Fruit fly (Drosophila melanogaster): ENCODE data around the gene vls.

The vls gene

DNA sequence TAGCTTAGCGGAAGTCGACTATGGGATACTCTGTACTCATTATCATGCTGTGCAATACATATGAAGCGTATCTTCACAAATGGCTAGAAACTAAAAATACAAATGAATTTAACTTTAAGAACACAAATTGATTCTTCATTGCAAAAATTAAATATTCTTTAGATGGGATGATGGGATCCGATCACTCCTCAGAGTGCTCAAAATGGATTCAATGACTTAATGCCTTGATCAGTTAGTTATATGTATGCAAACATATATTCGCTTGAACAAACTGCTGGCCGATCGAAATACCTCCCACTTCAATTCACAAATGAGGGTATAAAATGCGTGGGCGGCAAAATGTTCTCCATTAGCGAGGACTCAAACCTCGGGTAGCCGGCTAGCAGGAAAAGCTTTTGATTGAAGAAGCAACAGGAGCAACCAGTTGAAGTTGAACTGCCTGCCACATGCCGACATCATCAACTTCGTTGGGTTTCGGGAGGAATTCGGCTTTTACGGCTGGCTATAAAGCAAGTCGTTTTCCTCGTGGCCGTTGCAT, 38.0 kb downstream of the vls start, which contains the start of gene sNPF (continued):
- peak; percentile 55 for TF ChIP-seq bcd (GFP tag; optimal IDR thresholded peaks at IDR 0.05)
- TF ChIP-seq sd (tag; optimal IDR thresholded peaks at IDR 0.05) = no peak
- TF ChIP-seq Kr (GFP tag; optimal IDR thresholded peaks at IDR 0.05) = no peak
- no peak for TF ChIP-seq en (GFP tag; optimal IDR thresholded peaks at IDR 0.05)
- peak; percentile 1 for TF ChIP-seq odd (GFP tag; optimal IDR thresholded peaks at IDR 0.05)
- TF ChIP-seq CG5180 (GFP tag; optimal IDR thresholded peaks at IDR 0.05) = no peak
- TF ChIP-seq CG12391 (tag; optimal IDR thresholded peaks at IDR 0.05) = no peak
- peak; percentile 94 for TF ChIP-seq Deaf1 (tag; optimal IDR thresholded peaks at IDR 0.05)
- TF ChIP-seq Ada2b (GFP tag; IDR thresholded peaks at IDR 0.05) = no peak
- TF ChIP-seq CG42726 (GFP tag; IDR thresholded peaks at IDR 0.05; ENCODE audit: partially characterized antibody) = no peak
- TF ChIP-seq CG17361 (GFP tag; IDR thresholded peaks at IDR 0.05) = no peak
- TF ChIP-seq CG17568 (GFP tag; optimal IDR thresholded peaks at IDR 0.05) = no peak
- TF ChIP-seq CG34422 (GFP tag; IDR thresholded peaks at IDR 0.05) = no peak
- peak; percentile 44 for TF ChIP-seq Atf-2 (GFP tag; optimal IDR thresholded peaks at IDR 0.05)
- no peak for TF ChIP-seq CG18262 (tag; optimal IDR thresholded peaks at IDR 0.05)
- no peak for TF ChIP-seq crp (GFP tag; optimal IDR thresholded peaks at IDR 0.05)
- TF ChIP-seq CG8359 (GFP tag; optimal IDR thresholded peaks at IDR 0.05; ENCODE audit: borderline replicate concordance) = no peak
- no peak for TF ChIP-seq wor (GFP tag; IDR thresholded peaks at IDR 0.05)
- TF ChIP-seq Hey (tag; optimal IDR thresholded peaks at IDR 0.05) = no peak
- TF ChIP-seq Asciz (GFP tag; optimal IDR thresholded peaks at IDR 0.05) = no peak
- TF ChIP-seq Ets97D (GFP tag; optimal IDR thresholded peaks at IDR 0.05) = no peak
- peak; percentile 42; the same call in 1 of the 2 replicates for TF ChIP-seq CG9215 (GFP tag; IDR thresholded peaks at IDR 0.05)
- TF ChIP-seq HLH54F (GFP tag; optimal IDR thresholded peaks at IDR 0.05) = peak; percentile 72
- no peak for TF ChIP-seq CG2678 (tag; optimal IDR thresholded peaks at IDR 0.05)
- no peak for TF ChIP-seq CG10274 (GFP tag; optimal IDR thresholded peaks at IDR 0.05)

dm6 chr2L:20026351-20026849, 39.1 kb downstream of the vls start:
- TF ChIP-seq Ets65A (GFP tag) (peak; percentile 67), row (GFP tag; IDR thresholded peaks at IDR 0.05) (peak; percentile 72), D19B (GFP tag; optimal IDR thresholded peaks at IDR 0.05) (peak; percentile 86), CG14014 (GFP tag; IDR thresholded peaks at IDR 0.05) (no peak), sens (GFP tag) (peak; percentile 44), exex (tag; optimal IDR thresholded peaks at IDR 0.05) (peak; percentile 51), Stat92E (GFP tag; optimal IDR thresholded peaks at IDR 0.05) (no peak)

- TF ChIP-seq CHES-1-like (GFP tag; optimal IDR thresholded peaks at IDR 0.05) (no peak), Max (GFP tag; optimal IDR thresholded peaks at IDR 0.05) (no peak), Sox100B (GFP tag; optimal IDR thresholded peaks at IDR 0.05) (no peak), dm (GFP tag; optimal IDR thresholded peaks at IDR 0.05) (no peak), CG6175 (GFP tag; IDR thresholded peaks at IDR 0.05) (no peak), CG7928 (GFP tag; optimal IDR thresholded peaks at IDR 0.05) (no peak), HLH4C (GFP tag; IDR thresholded peaks at IDR 0.05; ENCODE audit: partially characterized antibody) (no peak), CG3407 (GFP tag; optimal IDR thresholded peaks at IDR 0.05) (no peak), dmrt99B (tag; optimal IDR thresholded peaks at IDR 0.05) (no peak), sug (tag; optimal IDR thresholded peaks at IDR 0.05) (no peak), chn (GFP tag; optimal IDR thresholded peaks at IDR 0.05) (no peak), MESR4 (GFP tag; optimal IDR thresholded peaks at IDR 0.05) (no peak), Sry-β (GFP tag; optimal IDR thresholded peaks at IDR 0.05) (no peak), CG11093 (GFP tag; IDR thresholded peaks at IDR 0.05) (no peak), Ptx1 (GFP tag; IDR thresholded peaks at IDR 0.05) (no peak)
Measured at dm6 chr2L:20025711-20026110, 39.8 kb downstream of the vls start, which contains the start of gene AANATL3. Gene AANATL3, minus strand, starts transcription at chr2L:20025811.

All from whole organism, embryonic.